Worm (Caenorhabditis elegans) whole organism, early embryonic: Measurements from ENCODE around the gene sra-37.

Source experiments
- B0310.2 ChIP-seq: sonication (generic microtip); optimal IDR thresholded peaks from 2 replicates; lab custom pipeline; 2016; ENCODE audit warnings: mild to moderate bottlenecking, missing genetic modification characterization, missing compliant biosample characterization
- F13C5.2 ChIP-seq: sonication (generic microtip); optimal IDR thresholded peaks from 2 replicates; lab custom pipeline; 2017; ENCODE audit warnings: mild to moderate bottlenecking, missing genetic modification characterization, inconsistent platforms, missing compliant biosample characterization
- aly-1 ChIP-seq: sonication (generic microtip); optimal IDR thresholded peaks from 2 replicates; lab custom pipeline; 2016; ENCODE audit warnings: missing genetic modification characterization, missing compliant biosample characterization
- ama-1 ChIP-seq: fragments of 150-350 bp; optimal IDR thresholded peaks from 2 replicates; lab custom pipeline; 2014
- ceh-13 ChIP-seq: fragments of 200-800 bp; sonication (Bioruptor generic); optimal IDR thresholded peaks from 2 replicates; lab custom pipeline; 2018; ENCODE audit warnings: mild to moderate bottlenecking, missing genetic modification characterization, missing compliant biosample characterization
- ceh-36 ChIP-seq: sonication (generic microtip); optimal IDR thresholded peaks from 2 replicates; lab custom pipeline; 2016; ENCODE audit warnings: missing genetic modification characterization, inconsistent platforms, missing compliant biosample characterization
- ets-7 ChIP-seq: sonication (generic microtip); optimal IDR thresholded peaks from 2 replicates; lab custom pipeline; 2016; ENCODE audit warnings: missing genotype, missing genetic modification characterization, missing compliant biosample characterization
- flt-1 ChIP-seq: fragments of 200-800 bp; sonication (Bioruptor generic); IDR thresholded peaks from 2 replicates; pipeline ENCODE4 v1.3.6; 2022; ENCODE audit warnings: missing genetic modification characterization, missing compliant biosample characterization
- hmbx-1 ChIP-seq: sonication (generic microtip); optimal IDR thresholded peaks from 2 replicates; lab custom pipeline; 2016; ENCODE audit warnings: mild to moderate bottlenecking, missing genetic modification characterization, missing compliant biosample characterization
- hmg-4 ChIP-seq: fragments of 200-800 bp; sonication (Bioruptor generic); optimal IDR thresholded peaks from 2 replicates; lab custom pipeline; 2018; ENCODE audit warnings: mild to moderate bottlenecking, missing genetic modification characterization, missing compliant biosample characterization
- hnd-1 ChIP-seq: sonication (generic microtip); optimal IDR thresholded peaks from 2 replicates; lab custom pipeline; 2016; ENCODE audit warnings: missing genetic modification characterization, missing compliant biosample characterization
- pes-1 ChIP-seq: fragments of 200-800 bp; sonication (Bioruptor generic); IDR thresholded peaks from 2 replicates; pipeline ENCODE4 v1.3.6; 2022; ENCODE audit warnings: missing genetic modification reagents, missing genetic modification characterization, missing compliant biosample characterization
- scrt-1 ChIP-seq: fragments of 200-800 bp; sonication (Bioruptor generic); IDR thresholded peaks from 2 replicates; pipeline ENCODE4 v1.3.6; 2022; ENCODE audit warnings: missing genetic modification characterization, missing compliant biosample characterization
- sea-1 ChIP-seq: fragments of 200-800 bp; sonication (Bioruptor generic); conservative IDR thresholded peaks from 2 replicates; pipeline ENCODE4 v1.3.6; 2022; ENCODE audit warnings: missing genetic modification characterization, missing compliant biosample characterization
- tbx-11 ChIP-seq: fragments of 200-800 bp; sonication (Bioruptor generic); IDR thresholded peaks from 2 replicates; pipeline ENCODE4 v1.3.6; 2022; ENCODE audit warnings: missing genetic modification characterization, missing compliant biosample characterization
- tbx-37 ChIP-seq: fragments of 200-800 bp; sonication (Bioruptor generic); conservative IDR thresholded peaks from 2 replicates; pipeline ENCODE4 v1.3.6; 2022; ENCODE audit warnings: missing genetic modification reagents, missing genetic modification characterization, missing compliant biosample characterization
- tra-4 ChIP-seq: sonication (generic microtip); optimal IDR thresholded peaks from 2 replicates; lab custom pipeline; 2017; ENCODE audit warnings: missing genetic modification characterization, missing compliant biosample characterization

Gene sra-37

DNA sequence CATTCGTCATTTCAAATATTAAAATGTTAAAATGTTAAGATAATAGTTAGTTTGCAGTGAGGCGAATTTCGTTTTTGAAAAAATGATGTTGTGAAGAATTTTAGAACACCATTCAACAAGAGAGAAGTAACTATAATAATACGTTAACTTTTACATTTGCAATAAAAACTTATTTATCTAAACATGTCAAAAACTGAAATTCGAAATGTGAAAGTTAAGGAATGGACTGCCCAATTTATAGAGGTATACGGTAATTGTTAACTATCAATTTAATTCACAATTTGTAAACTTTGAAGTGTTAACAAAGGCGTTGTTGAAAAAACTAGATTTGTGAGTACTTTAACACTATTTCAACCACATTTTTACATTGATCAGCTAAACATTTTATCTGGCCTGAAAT lies 10.6 kb upstream of the sra-37 start:
- TF ChIP-seq tra-4 (tag; lab: Kevin White, UChicago) (no peak), pes-1 (GFP tag; lab: Robert Waterston, UW) (no peak), ama-1 (lab: Kevin White, UChicago) (no peak), aly-1 (tag; lab: Kevin White, UChicago) (no peak), scrt-1 (GFP tag; lab: Robert Waterston, UW) (no peak), ets-7 (tag; lab: Kevin White, UChicago) (no peak), hmg-4 (no peak), tbx-37 (no peak), hnd-1 (tag; lab: Kevin White, UChicago) (no peak)

DNA sequence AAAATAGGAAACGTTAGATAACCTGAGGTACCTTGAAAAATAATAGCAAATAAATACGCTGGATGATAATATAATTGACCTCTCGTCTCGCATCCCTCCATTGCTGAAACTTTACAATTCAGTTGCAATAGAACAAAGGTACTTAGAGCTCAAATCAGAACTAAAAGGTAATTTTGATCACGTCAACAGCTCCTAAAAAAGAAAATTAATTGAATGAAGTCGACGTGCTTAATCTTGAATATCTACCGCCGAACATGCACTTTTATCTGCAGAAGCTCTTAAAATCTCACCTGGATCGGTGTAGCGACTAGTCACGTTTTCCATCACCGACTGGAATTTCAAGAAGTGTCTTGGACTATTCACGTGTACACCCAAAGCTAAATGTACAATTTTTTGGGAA lies 10.2 kb upstream of the sra-37 start, which contains the start of gene sra-39:
Gene sra-39 (minus strand): TSS at position 101 of the 400 bp plus-strand sequence.
- TF ChIP-seq tbx-11 (GFP tag; lab: Robert Waterston, UW) (no peak), flt-1 (GFP tag; lab: Robert Waterston, UW) (no peak), tra-4 (tag; lab: Kevin White, UChicago) (no peak), hnd-1 (tag; lab: Kevin White, UChicago) (no peak), tbx-37 (no peak), ets-7 (tag; lab: Kevin White, UChicago) (no peak)

- TF ChIP-seq hnd-1 (tag; lab: Kevin White, UChicago) (no peak), hmg-4 (no peak), F13C5.2 (tag; lab: Kevin White, UChicago) (no peak), B0310.2 (tag; lab: Kevin White, UChicago) (no peak), tbx-11 (GFP tag; lab: Robert Waterston, UW) (no peak), pes-1 (GFP tag; lab: Robert Waterston, UW) (no peak), hmbx-1 (tag; lab: Kevin White, UChicago) (no peak), ceh-13 (GFP tag; lab: Kevin White, UChicago) (no peak), aly-1 (tag; lab: Kevin White, UChicago) (no peak), scrt-1 (GFP tag; lab: Robert Waterston, UW) (no peak), flt-1 (GFP tag; lab: Robert Waterston, UW) (no peak), ama-1 (lab: Kevin White, UChicago) (no peak), tra-4 (tag; lab: Kevin White, UChicago) (no peak), tbx-37 (no peak), ets-7 (tag; lab: Kevin White, UChicago) (no peak), sea-1 (GFP tag; lab: Robert Waterston, UW) (no peak), ceh-36 (tag; lab: Kevin White, UChicago) (no peak)
Measured at ce11 chrX:13900047-13900446, 6.9 kb upstream of the sra-37 start, which contains the start of gene sra-38. sra-38 (minus strand) TSS chrX:13900147.

- TF ChIP-seq hnd-1 (tag; lab: Kevin White, UChicago) (no peak), B0310.2 (tag; lab: Kevin White, UChicago) (no peak), sea-1 (GFP tag; lab: Robert Waterston, UW) (peak; percentile 42; the same call in 1 of the 2 replicates), tra-4 (tag; lab: Kevin White, UChicago) (no peak), ama-1 (lab: Kevin White, UChicago) (no peak)
Measured at ce11 chrX:13886195-13886594, 7.0 kb downstream of the sra-37 start.

ce11 chrX:13885131-13885530 lies 8.0 kb downstream of the sra-37 start:
- no peak for TF ChIP-seq ama-1 (lab: Kevin White, UChicago)
- TF ChIP-seq sea-1 (GFP tag; lab: Robert Waterston, UW), result no peak
- no peak for TF ChIP-seq flt-1 (GFP tag; lab: Robert Waterston, UW)

DNA sequence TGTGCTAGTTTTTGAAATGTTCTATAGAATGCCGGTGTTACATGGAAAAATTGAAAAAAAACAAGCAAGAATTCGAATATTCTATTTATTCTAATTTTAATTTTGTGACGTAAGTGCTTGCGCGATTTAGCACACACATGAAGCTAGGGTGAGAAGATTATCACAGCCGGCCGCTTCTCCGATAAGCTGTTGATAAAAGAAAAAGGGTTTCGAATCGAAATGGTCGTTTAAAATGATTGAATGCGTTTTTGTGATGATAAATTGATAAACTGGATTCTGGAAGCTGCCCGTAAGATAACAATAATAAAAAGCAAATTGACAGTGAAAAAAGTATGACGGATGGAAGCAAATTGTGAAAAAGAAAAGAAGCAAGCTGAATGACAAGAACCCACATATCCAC lies 9.0 kb downstream of the sra-37 start:
- no peak for TF ChIP-seq ceh-36 (tag; lab: Kevin White, UChicago)
- TF ChIP-seq hmbx-1 (tag; lab: Kevin White, UChicago), result no peak
- TF ChIP-seq F13C5.2 (tag; lab: Kevin White, UChicago), result no peak
- no peak for TF ChIP-seq ama-1 (lab: Kevin White, UChicago)
- TF ChIP-seq pes-1 (GFP tag; lab: Robert Waterston, UW), result no peak
- no peak for TF ChIP-seq flt-1 (GFP tag; lab: Robert Waterston, UW)
- no peak for TF ChIP-seq B0310.2 (tag; lab: Kevin White, UChicago)
- no peak for TF ChIP-seq hmg-4
- no peak for TF ChIP-seq tra-4 (tag; lab: Kevin White, UChicago)
- TF ChIP-seq hnd-1 (tag; lab: Kevin White, UChicago), result no peak
- no peak for TF ChIP-seq scrt-1 (GFP tag; lab: Robert Waterston, UW)
- no peak for TF ChIP-seq sea-1 (GFP tag; lab: Robert Waterston, UW)
- TF ChIP-seq aly-1 (tag; lab: Kevin White, UChicago), result no peak
- TF ChIP-seq tbx-37, result no peak
- TF ChIP-seq ets-7 (tag; lab: Kevin White, UChicago), result no peak
- no peak for TF ChIP-seq ceh-13 (GFP tag; lab: Kevin White, UChicago)
- TF ChIP-seq tbx-11 (GFP tag; lab: Robert Waterston, UW), result no peak

DNA sequence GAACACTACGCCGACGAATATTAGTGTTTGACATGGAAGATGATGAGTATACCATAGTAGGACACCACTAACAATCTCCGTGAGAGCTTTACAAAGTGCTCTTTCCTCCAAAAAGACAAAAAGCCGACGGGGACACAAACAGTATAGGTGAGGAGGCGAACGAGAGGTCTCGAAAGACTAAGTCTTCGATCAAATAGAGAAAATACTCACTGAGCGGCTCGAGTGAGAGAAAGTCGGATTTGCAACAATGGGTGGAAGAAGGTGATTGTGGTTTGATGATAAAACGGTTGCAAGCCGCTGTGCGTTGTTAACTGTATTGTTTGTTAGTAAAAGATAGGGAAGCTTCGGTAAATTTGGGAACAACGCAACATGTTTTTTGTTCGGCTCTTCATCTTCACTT lies 10.5 kb downstream of the sra-37 start, which contains the start of gene hlb-1:
Gene hlb-1 (minus strand): TSS at position 101 of the 400 bp plus-strand sequence.
- TF ChIP-seq tbx-37 (no peak), F13C5.2 (tag; lab: Kevin White, UChicago) (no peak), tra-4 (tag; lab: Kevin White, UChicago) (no peak), sea-1 (GFP tag; lab: Robert Waterston, UW) (no peak), ets-7 (tag; lab: Kevin White, UChicago) (no peak), scrt-1 (GFP tag; lab: Robert Waterston, UW) (no peak), tbx-11 (GFP tag; lab: Robert Waterston, UW) (no peak), hmg-4 (no peak), pes-1 (GFP tag; lab: Robert Waterston, UW) (no peak)
